Worm (Caenorhabditis elegans): ENCODE results near the gene F01E11.18.

DNA sequence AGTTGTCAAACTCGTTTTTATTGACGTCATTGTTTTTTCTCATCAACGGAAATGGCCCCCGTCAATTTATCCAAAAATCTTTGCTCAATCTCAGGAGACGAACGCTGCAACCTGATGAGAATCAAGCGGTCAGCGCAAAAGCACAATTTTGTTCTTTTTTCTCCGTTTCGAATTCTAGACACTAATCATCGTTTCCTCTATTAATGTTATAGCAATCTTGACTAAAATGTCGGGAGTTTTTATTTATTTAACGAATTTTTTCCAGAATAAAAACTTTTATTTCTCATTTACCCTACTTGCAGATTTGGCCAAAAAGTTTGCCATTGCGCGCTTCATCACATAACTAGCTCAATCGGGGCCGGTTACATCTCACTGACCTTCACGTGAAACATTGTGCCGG is at the start of gene F01E11.18:
- TF ChIP-seq unc-86 (tag; optimal IDR thresholded peaks at IDR 0.05): no peak
- TF ChIP-seq jun-1 (tag; optimal IDR thresholded peaks at IDR 0.05): no peak
- TF ChIP-seq nhr-85 (tag): no peak

Data from whole organism, L1 larva.